Fruit fly (Drosophila melanogaster): ENCODE data around the gene eIF4E1.

The eIF4E1 gene

DNA sequence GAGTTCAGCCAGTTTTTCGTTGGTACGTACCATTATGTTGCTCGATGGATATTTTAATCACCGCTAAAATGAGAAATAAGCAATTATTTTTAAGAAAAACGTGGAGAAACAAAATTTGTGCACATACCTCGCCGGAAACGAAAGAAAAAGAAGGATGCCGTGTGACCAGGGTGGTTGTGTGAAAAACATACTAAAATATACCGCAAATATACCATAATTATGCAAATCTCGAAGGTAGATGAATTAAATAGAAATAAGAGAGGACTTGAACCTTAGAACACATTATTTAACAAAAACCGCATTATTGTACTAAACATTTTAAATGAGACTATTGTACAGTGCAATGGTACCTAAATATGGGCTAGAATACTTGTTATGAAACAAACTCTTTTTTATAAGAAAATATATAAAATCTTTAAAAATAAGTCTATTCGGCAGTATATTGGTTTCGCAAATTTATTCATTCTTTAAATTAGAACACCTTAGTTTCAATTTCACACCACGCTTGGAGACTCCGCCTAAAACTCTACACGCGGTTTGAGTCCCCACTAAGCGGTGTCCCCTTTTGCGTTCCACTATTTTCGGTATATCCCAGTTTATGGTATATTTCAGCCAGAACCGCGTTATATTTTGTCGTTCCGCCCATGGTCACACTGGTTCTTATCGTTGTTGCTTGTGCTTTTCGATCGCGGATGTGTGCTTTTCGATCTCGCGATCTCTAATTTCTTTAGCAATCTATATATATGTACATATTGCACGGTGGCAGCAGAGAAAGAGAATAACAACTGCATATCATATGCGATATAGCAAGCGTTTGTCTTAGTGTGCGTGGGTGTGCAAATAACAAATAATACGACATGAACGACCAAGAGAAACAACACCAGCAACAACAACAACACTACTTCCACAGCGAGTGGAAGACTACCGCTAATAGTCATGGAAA, 27.7 kb upstream of the eIF4E1 start, which contains the start of the genes RpS17 and MTF-1 (continued):
- TF ChIP-seq D19B (GFP tag; optimal IDR thresholded peaks at IDR 0.05), result no peak
- TF ChIP-seq tup (GFP tag; optimal IDR thresholded peaks at IDR 0.05), result no peak
- no peak for TF ChIP-seq CG8478 (optimal IDR thresholded peaks at IDR 0.05)
- peak; percentile 40 for TF ChIP-seq ac (GFP tag; optimal IDR thresholded peaks at IDR 0.05)
- TF ChIP-seq Xbp1 (GFP tag; optimal IDR thresholded peaks at IDR 0.05), result peak; percentile 41
- peak; percentile 34; the same call in 2 of the 3 replicates for TF ChIP-seq Dbx (GFP tag; IDR thresholded peaks at IDR 0.05)
- no peak for TF ChIP-seq knrl (GFP tag; IDR thresholded peaks at IDR 0.05; ENCODE audit: partially characterized antibody)
- TF ChIP-seq toy (GFP tag; IDR thresholded peaks at IDR 0.05), result no peak
- TF ChIP-seq CG2199 (GFP tag; IDR thresholded peaks at IDR 0.05), result no peak
- TF ChIP-seq CTCF (GFP tag; optimal IDR thresholded peaks at IDR 0.05), result peak; percentile 62
- peak; percentile 94 for TF ChIP-seq gfzf (GFP tag; optimal IDR thresholded peaks at IDR 0.05)
- TF ChIP-seq pfk (GFP tag; optimal IDR thresholded peaks at IDR 0.05), result peak; percentile 23
- TF ChIP-seq CG12391 (tag; optimal IDR thresholded peaks at IDR 0.05), result peak; percentile 44
- TF ChIP-seq CG30431 (GFP tag; optimal IDR thresholded peaks at IDR 0.05), result peak; percentile 12
- TF ChIP-seq Hmx (GFP tag; optimal IDR thresholded peaks at IDR 0.05), result no peak
- peak; percentile 34 for TF ChIP-seq CG11504 (tag; optimal IDR thresholded peaks at IDR 0.05)
- TF ChIP-seq CG3281 (GFP tag; optimal IDR thresholded peaks at IDR 0.05), result peak; percentile 67
- TF ChIP-seq slp2 (GFP tag; optimal IDR thresholded peaks at IDR 0.05), result peak; percentile 26
- TF ChIP-seq CG4730 (GFP tag; IDR thresholded peaks at IDR 0.05), result no peak
- TF ChIP-seq CG15011 (GFP tag; optimal IDR thresholded peaks at IDR 0.05), result peak; percentile 41
- no peak for TF ChIP-seq sna (GFP tag; IDR thresholded peaks at IDR 0.05; ENCODE audit: partially characterized antibody)
- peak; percentile 30 for TF ChIP-seq CG3407 (GFP tag; optimal IDR thresholded peaks at IDR 0.05)
- TF ChIP-seq crp (GFP tag; optimal IDR thresholded peaks at IDR 0.05), result no peak
- TF ChIP-seq CG12769 (tag; optimal IDR thresholded peaks at IDR 0.05), result peak; percentile 55
- peak; percentile 72; the same call in 2 of the 3 replicates for TF ChIP-seq CG11456 (GFP tag; IDR thresholded peaks at IDR 0.05)
- no peak for TF ChIP-seq TFAM (GFP tag; optimal IDR thresholded peaks at IDR 0.05)
- TF ChIP-seq Bdp1 (GFP tag; optimal IDR thresholded peaks at IDR 0.05), result peak; percentile 23
- TF ChIP-seq CG17186 (GFP tag; optimal IDR thresholded peaks at IDR 0.05), result no peak
- no peak for TF ChIP-seq da (GFP tag; optimal IDR thresholded peaks at IDR 0.05)
- TF ChIP-seq CG12659 (GFP tag; optimal IDR thresholded peaks at IDR 0.05), result peak; percentile 67
- peak; percentile 25 for TF ChIP-seq CG31365 (tag; optimal IDR thresholded peaks at IDR 0.05)
- no peak for TF ChIP-seq twi (tag; optimal IDR thresholded peaks at IDR 0.05)
- TF ChIP-seq sr (GFP tag; IDR thresholded peaks at IDR 0.05), result peak; percentile 48
- no peak for TF ChIP-seq al (GFP tag; IDR thresholded peaks at IDR 0.05)
- peak; percentile 52 for TF ChIP-seq CG18619 (GFP tag; optimal IDR thresholded peaks at IDR 0.05)
- no peak for TF ChIP-seq gt (GFP tag; IDR thresholded peaks at IDR 0.05)
- peak in 1 of 3 experiments; percentile 30 for TF ChIP-seq Stat92E (GFP tag; optimal IDR thresholded peaks at IDR 0.05)
- peak; percentile 43 for TF ChIP-seq CG2202 (tag; optimal IDR thresholded peaks at IDR 0.05)
- TF ChIP-seq Aef1 (GFP tag; IDR thresholded peaks at IDR 0.05), result no peak
- peak; percentile 10 for TF ChIP-seq Mad (GFP tag; optimal IDR thresholded peaks at IDR 0.05)
- TF ChIP-seq Ets65A (GFP tag), result peak; percentile 85
- TF ChIP-seq HmgD (GFP tag; optimal IDR thresholded peaks at IDR 0.05), result no peak
- no peak for TF ChIP-seq CG13424 (tag; optimal IDR thresholded peaks at IDR 0.05)
- peak; percentile 10; the same call in 1 of the 2 replicates for TF ChIP-seq stc (GFP tag; IDR thresholded peaks at IDR 0.05)
- no peak for TF ChIP-seq CG31388 (GFP tag; optimal IDR thresholded peaks at IDR 0.05)
- peak; percentile 7 for TF ChIP-seq CG18011 (GFP tag; optimal IDR thresholded peaks at IDR 0.05)
- peak; percentile 46 for TF ChIP-seq Sox100B (GFP tag; optimal IDR thresholded peaks at IDR 0.05)
- peak; percentile 61 for TF ChIP-seq CG1024 (GFP tag; IDR thresholded peaks at IDR 0.05)
- peak; percentile 22 for TF ChIP-seq kni (GFP tag; optimal IDR thresholded peaks at IDR 0.05)
